Fruit fly (Drosophila melanogaster) whole organism, embryonic: ENCODE measurements around the gene Mco1.
A peak's percentile ranks its signal among the peaks of the same experiment; 100 is the strongest.

Source experiments
- Asciz ChIP-seq: fragments of 200-800 bp; sonication (Bioruptor generic); optimal IDR thresholded peaks from 2 replicates; lab custom pipeline; 2017; ENCODE audit warnings: missing biosample characterization, mild to moderate bottlenecking, missing genetic modification characterization, missing genetic modification reagents
- BEAF-32 ChIP-seq: fragments of 200-800 bp; sonication (Bioruptor generic); optimal IDR thresholded peaks from 3 replicates; lab custom pipeline; 2017; ENCODE audit warnings: missing biosample characterization, missing genetic modification characterization, mild to moderate bottlenecking, moderate library complexity, missing genetic modification reagents
- CG10147 ChIP-seq: fragments of 200-800 bp; sonication (Bioruptor generic); optimal IDR thresholded peaks from 2 replicates; lab custom pipeline; 2019; ENCODE audit warnings: missing biosample characterization, mild to moderate bottlenecking, missing genetic modification characterization, moderate library complexity
- CG10321 ChIP-seq: fragments of 200-800 bp; sonication (Bioruptor generic); IDR thresholded peaks from 2 replicates; pipeline ENCODE4 v1.3.6; 2022; ENCODE audit warnings: missing biosample characterization, missing genetic modification characterization
- CG11695 ChIP-seq: fragments of 200-800 bp; sonication (Bioruptor generic); IDR thresholded peaks from 3 replicates; pipeline ENCODE4 v1.3.6; 2022; ENCODE audit warnings: missing biosample characterization, missing genetic modification characterization
- CG12071 ChIP-seq: fragments of 200-800 bp; sonication (Bioruptor generic); optimal IDR thresholded peaks from 3 replicates; lab custom pipeline; 2018; ENCODE audit warnings: missing biosample characterization, mild to moderate bottlenecking, missing genetic modification characterization
- CG12391 ChIP-seq: fragments of 200-800 bp; sonication (Bioruptor generic); optimal IDR thresholded peaks from 3 replicates; lab custom pipeline; 2018; ENCODE audit warnings: missing biosample characterization, mild to moderate bottlenecking, missing genetic modification characterization, moderate library complexity
- CG14441 ChIP-seq: fragments of 200-800 bp; sonication (Bioruptor generic); IDR thresholded peaks from 2 replicates; pipeline ENCODE4 v1.3.6; 2022; ENCODE audit warnings: missing biosample characterization, missing genetic modification characterization
- CG15011 ChIP-seq: fragments of 200-800 bp; sonication (Bioruptor generic); optimal IDR thresholded peaks from 3 replicates; lab custom pipeline; 2018; ENCODE audit warnings: missing biosample characterization, mild to moderate bottlenecking, missing genetic modification characterization
- CG15514 ChIP-seq: fragments of 200-800 bp; sonication (Bioruptor generic); optimal IDR thresholded peaks from 3 replicates; lab custom pipeline; 2017; ENCODE audit warnings: missing biosample characterization, missing genetic modification characterization, mild to moderate bottlenecking, moderate library complexity, missing genetic modification reagents
- CG1602 ChIP-seq: fragments of 200-800 bp; sonication (Bioruptor generic); optimal IDR thresholded peaks from 3 replicates; lab custom pipeline; 2016; ENCODE audit warnings: missing biosample characterization, missing genetic modification characterization
- CG16813 ChIP-seq: fragments of 200-800 bp; sonication (Bioruptor generic); IDR thresholded peaks from 3 replicates; pipeline ENCODE4 v1.3.6; 2022; ENCODE audit warnings: missing biosample characterization, missing genetic modification characterization; ENCODE audit not compliant: partially characterized antibody
- CG18011 ChIP-seq: fragments of 200-800 bp; sonication (Bioruptor generic); optimal IDR thresholded peaks from 2 replicates; lab custom pipeline; 2017; ENCODE audit warnings: missing biosample characterization, missing genetic modification characterization, mild to moderate bottlenecking, moderate library complexity, missing genotype
- CG7745 ChIP-seq: fragments of 200-800 bp; sonication (Bioruptor generic); optimal IDR thresholded peaks from 2 replicates; lab custom pipeline; 2018; ENCODE audit warnings: missing biosample characterization, mild to moderate bottlenecking, missing genetic modification characterization, moderate library complexity
- CG9727 ChIP-seq: fragments of 200-800 bp; sonication (Bioruptor generic); optimal IDR thresholded peaks from 3 replicates; lab custom pipeline; 2017; ENCODE audit warnings: missing biosample characterization, mild to moderate bottlenecking, missing genetic modification characterization
- CG9876 ChIP-seq: fragments of 200-800 bp; sonication (Bioruptor generic); optimal IDR thresholded peaks from 2 replicates; lab custom pipeline; 2016; ENCODE audit warnings: missing biosample characterization, missing genetic modification characterization
- Dip3 ChIP-seq: fragments of 200-800 bp; sonication (Bioruptor generic); optimal IDR thresholded peaks from 3 replicates; lab custom pipeline; 2016; ENCODE audit warnings: missing biosample characterization, missing genetic modification characterization
- Dp ChIP-seq: fragments of 200-800 bp; sonication (Bioruptor generic); optimal IDR thresholded peaks from 2 replicates; lab custom pipeline; 2018; ENCODE audit warnings: missing biosample characterization, mild to moderate bottlenecking, missing genetic modification characterization, moderate library complexity
- H2.0 ChIP-seq: fragments of 200-800 bp; sonication (Bioruptor generic); IDR thresholded peaks from 2 replicates; pipeline ENCODE4 v1.3.6; 2022; ENCODE audit warnings: missing biosample characterization, missing genetic modification characterization
- Hr78 ChIP-seq, 2 experiments: fragments of 200-800 bp in 1 of 2; fragments of >200 bp in 1 of 2; sonication (Bioruptor generic) in 1 of 2; optimal IDR thresholded peaks; 2 replicates each; lab custom pipeline; 2017 to 2019; ENCODE audit warnings: missing biosample characterization in 2 of 2, missing genetic modification characterization in 2 of 2, mild to moderate bottlenecking in 1 of 2, moderate library complexity in 1 of 2
- Lim3 ChIP-seq: fragments of 200-800 bp; sonication (Bioruptor generic); IDR thresholded peaks from 2 replicates; pipeline ENCODE4 v1.3.6; 2022; ENCODE audit warnings: missing biosample characterization, missing genetic modification characterization
- NC2α ChIP-seq: fragments of 200-800 bp; sonication (Bioruptor generic); optimal IDR thresholded peaks from 2 replicates; lab custom pipeline; 2016; ENCODE audit warnings: missing biosample characterization, missing genetic modification characterization
- Ptx1 ChIP-seq: fragments of 200-800 bp; sonication (Bioruptor generic); IDR thresholded peaks from 2 replicates; pipeline ENCODE4 v1.3.6; 2022; ENCODE audit warnings: missing biosample characterization, missing genetic modification characterization
- Scr ChIP-seq: fragments of 200-800 bp; sonication (Bioruptor generic); IDR thresholded peaks from 2 replicates; pipeline ENCODE4 v1.3.6; 2022; ENCODE audit warnings: missing biosample characterization, missing genetic modification characterization; ENCODE audit not compliant: partially characterized antibody
- Sox102F ChIP-seq: fragments of 200-800 bp; sonication (Bioruptor generic); optimal IDR thresholded peaks from 2 replicates; lab custom pipeline; 2018; ENCODE audit warnings: missing biosample characterization, mild to moderate bottlenecking, missing genetic modification characterization, moderate library complexity
- Ssrp ChIP-seq: fragments of 200-800 bp; sonication (Bioruptor generic); optimal IDR thresholded peaks from 2 replicates; lab custom pipeline; 2018; ENCODE audit warnings: missing biosample characterization, mild to moderate bottlenecking, missing genetic modification characterization, moderate library complexity
- Taf1 ChIP-seq: fragments of 200-800 bp; sonication (Bioruptor generic); IDR thresholded peaks from 2 replicates; pipeline ENCODE4 v1.3.6; 2022; ENCODE audit warnings: missing biosample characterization, missing genetic modification characterization
- amos ChIP-seq: fragments of 200-800 bp; sonication (Bioruptor generic); IDR thresholded peaks from 2 replicates; pipeline ENCODE4 v1.3.6; 2022; ENCODE audit warnings: missing biosample characterization, missing genetic modification characterization; ENCODE audit not compliant: partially characterized antibody
- aop ChIP-seq: fragments of 200-800 bp; sonication (Bioruptor generic); IDR thresholded peaks from 2 replicates; pipeline ENCODE4 v1.3.6; 2022; ENCODE audit warnings: missing biosample characterization, missing genetic modification characterization
- bcd ChIP-seq: fragments of 200-800 bp; sonication (Bioruptor generic); optimal IDR thresholded peaks from 2 replicates; lab custom pipeline; 2017; ENCODE audit warnings: missing biosample characterization, mild to moderate bottlenecking, missing genetic modification characterization
- bsh ChIP-seq, 2 experiments: fragments of 200-800 bp; sonication (Bioruptor generic); optimal IDR thresholded peaks; 2 replicates each; lab custom pipeline; 2017 to 2018; ENCODE audit warnings: mild to moderate bottlenecking in 2 of 2, missing biosample characterization in 2 of 2, missing genetic modification characterization in 2 of 2, moderate library complexity in 1 of 2
- btn ChIP-seq: fragments of 200-800 bp; sonication (Bioruptor generic); optimal IDR thresholded peaks from 2 replicates; lab custom pipeline; 2016; ENCODE audit warnings: missing biosample characterization, missing genetic modification characterization
- chm ChIP-seq: fragments of 200-800 bp; sonication (Bioruptor generic); IDR thresholded peaks from 2 replicates; pipeline ENCODE4 v1.3.6; 2022; ENCODE audit warnings: missing biosample characterization, missing genetic modification characterization
- en ChIP-seq: fragments of 200-800 bp; sonication (Bioruptor generic); optimal IDR thresholded peaks from 2 replicates; lab custom pipeline; 2016; ENCODE audit warnings: missing biosample characterization, missing genetic modification characterization
- fd96Cb ChIP-seq: fragments of 200-800 bp; sonication (Bioruptor generic); optimal IDR thresholded peaks from 2 replicates; lab custom pipeline; 2018; ENCODE audit warnings: missing biosample characterization, mild to moderate bottlenecking, missing genetic modification characterization, moderate library complexity
- gfzf ChIP-seq: fragments of 200-800 bp; sonication (Bioruptor generic); optimal IDR thresholded peaks from 2 replicates; lab custom pipeline; 2016; ENCODE audit warnings: missing biosample characterization, mild to moderate bottlenecking, missing genetic modification characterization, moderate library complexity
- ham ChIP-seq: fragments of 200-800 bp; sonication (Bioruptor generic); IDR thresholded peaks from 2 replicates; pipeline ENCODE4 v1.3.6; 2022; ENCODE audit warnings: missing biosample characterization, missing genetic modification characterization
- knrl ChIP-seq: fragments of 200-800 bp; sonication (Bioruptor generic); IDR thresholded peaks from 3 replicates; pipeline ENCODE4 v1.3.6; 2022; ENCODE audit warnings: missing biosample characterization, missing genetic modification characterization; ENCODE audit not compliant: partially characterized antibody
- lmd ChIP-seq: fragments of 200-800 bp; sonication (Bioruptor generic); IDR thresholded peaks from 2 replicates; pipeline ENCODE4 v1.3.6; 2022; ENCODE audit warnings: missing biosample characterization, missing genetic modification characterization
- lola ChIP-seq, 3 experiments: fragments of >200 bp in 2 of 3; fragments of 200-800 bp in 1 of 3; sonication (Bioruptor generic) in 1 of 3; optimal IDR thresholded peaks; 2 replicates each; lab custom pipeline; 2017 to 2019; ENCODE audit warnings: missing biosample characterization in 3 of 3, missing genetic modification characterization in 3 of 3, mild to moderate bottlenecking in 1 of 3, moderate library complexity in 1 of 3
- mam ChIP-seq: fragments of 200-800 bp; sonication (Bioruptor generic); optimal IDR thresholded peaks from 3 replicates; lab custom pipeline; 2016; ENCODE audit warnings: missing biosample characterization, missing genetic modification characterization
- pum ChIP-seq: fragments of 200-800 bp; sonication (Bioruptor generic); optimal IDR thresholded peaks from 2 replicates; lab custom pipeline; 2016; ENCODE audit warnings: missing biosample characterization, missing genetic modification characterization
- sc ChIP-seq, 3 experiments: fragments of >200 bp in 2 of 3; fragments of 200-800 bp in 1 of 3; sonication (Bioruptor generic) in 1 of 3; optimal IDR thresholded peaks; 2 replicates in 2 of 3; 3 replicates in 1 of 3; lab custom pipeline; 2017; ENCODE audit warnings: mild to moderate bottlenecking in 1 of 3, missing biosample characterization in 1 of 3, missing genetic modification characterization in 1 of 3, missing genetic modification reagents in 1 of 3
- slou ChIP-seq: fragments of 200-800 bp; sonication (Bioruptor generic); optimal IDR thresholded peaks from 3 replicates; lab custom pipeline; 2016; ENCODE audit warnings: missing biosample characterization, missing genetic modification characterization
- ssp ChIP-seq: fragments of 200-800 bp; sonication (Bioruptor generic); IDR thresholded peaks from 2 replicates; pipeline ENCODE4 v1.3.6; 2022; ENCODE audit warnings: missing biosample characterization, missing genetic modification characterization
- vfl ChIP-seq: fragments of 200-800 bp; sonication (Bioruptor generic); optimal IDR thresholded peaks from 2 replicates; lab custom pipeline; 2016; ENCODE audit warnings: missing biosample characterization, missing genetic modification characterization
- wek ChIP-seq: fragments of 200-800 bp; sonication (Bioruptor generic); optimal IDR thresholded peaks from 3 replicates; lab custom pipeline; 2018; ENCODE audit warnings: missing biosample characterization, mild to moderate bottlenecking, missing genetic modification characterization, moderate library complexity

Mco1 gene

DNA sequence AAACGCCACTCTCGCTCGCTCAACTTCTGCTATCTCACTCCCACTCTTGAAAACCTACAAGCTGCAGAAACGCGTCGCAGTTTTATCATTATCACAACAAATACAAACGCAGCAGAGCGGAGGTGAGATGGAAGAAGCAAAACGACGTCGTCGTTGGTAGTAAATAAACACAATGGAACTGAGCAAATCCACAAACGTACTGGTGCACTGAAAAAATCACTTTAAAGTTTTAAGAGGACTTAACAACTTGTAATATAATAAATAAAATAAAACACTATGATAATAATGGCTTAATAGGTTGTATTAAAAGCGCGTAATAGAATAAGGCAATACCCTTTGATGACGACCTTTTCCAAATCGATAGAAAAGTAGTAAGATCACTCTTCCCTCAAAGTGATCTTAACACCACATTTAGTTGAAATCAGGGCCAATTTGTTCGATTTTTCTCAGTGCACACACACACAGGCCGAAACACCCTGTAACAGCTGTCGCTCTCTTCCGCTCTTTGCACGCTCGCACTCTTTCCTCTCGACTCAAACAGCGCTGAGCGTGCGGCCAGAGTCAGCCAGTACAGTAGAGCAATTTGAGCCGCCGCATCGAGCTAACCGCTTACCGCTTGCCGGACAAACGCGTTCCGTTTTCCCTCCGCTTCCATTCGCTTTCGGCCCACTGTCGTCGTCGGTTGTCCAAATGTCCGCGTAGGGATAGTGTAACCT lies 33.0 kb downstream of the Mco1 start (continued):
- TF ChIP-seq Dip3 (GFP tag; lab: Kevin White, UChicago) = peak; percentile 87
- TF ChIP-seq CG15514 = peak; percentile 74
- TF ChIP-seq CG18011 (GFP tag; lab: Kevin White, UChicago) = peak; percentile 73
- TF ChIP-seq Dp (GFP tag; lab: Kevin White, UChicago) = peak; percentile 7
- peak; percentile 92 for TF ChIP-seq CG14441
- peak; percentile 98 for TF ChIP-seq CG9727 (GFP tag; lab: Kevin White, UChicago)
- TF ChIP-seq Asciz (GFP tag; lab: Kevin White, UChicago) = peak; percentile 92
- TF ChIP-seq CG1602 (GFP tag; lab: Kevin White, UChicago) = peak; percentile 95
- TF ChIP-seq amos (GFP tag; lab: Robert Waterston, UW) = peak; percentile 37
- TF ChIP-seq btn (GFP tag; lab: Kevin White, UChicago) = peak; percentile 26
- TF ChIP-seq CG7745 (tag; lab: Kevin White, UChicago) = peak; percentile 89
- TF ChIP-seq vfl (GFP tag; lab: Kevin White, UChicago) = peak; percentile 75
- peak; percentile 94 for TF ChIP-seq bcd
- peak; percentile 83 for TF ChIP-seq ham (GFP tag; lab: Robert Waterston, UW)
- peak; percentile 91 for TF ChIP-seq CG10147
- TF ChIP-seq lola (GFP tag; optimal IDR thresholded peaks at IDR 0.05; lab: Kevin White, UChicago) = peak in 1 of 3 experiments; percentile 100
- peak; percentile 89 for TF ChIP-seq pum (GFP tag; lab: Kevin White, UChicago)
- TF ChIP-seq ssp = peak; percentile 91
- peak; percentile 80 for TF ChIP-seq CG9876 (GFP tag; lab: Kevin White, UChicago)
- peak; percentile 97 for TF ChIP-seq CG12391 (tag; lab: Kevin White, UChicago)
- TF ChIP-seq Scr = peak; percentile 32; the same call in 1 of the 2 replicates
- peak; percentile 29 for TF ChIP-seq BEAF-32 (GFP tag; lab: Kevin White, UChicago)
- peak; percentile 67 for TF ChIP-seq aop (GFP tag; lab: Robert Waterston, UW)
- TF ChIP-seq en (GFP tag; lab: Kevin White, UChicago) = peak; percentile 50
- peak; percentile 97 for TF ChIP-seq fd96Cb (tag; lab: Kevin White, UChicago)
- no peak for TF ChIP-seq knrl (GFP tag; lab: Robert Waterston, UW)
- TF ChIP-seq CG12071 (GFP tag; lab: Kevin White, UChicago) = peak; percentile 77
- TF ChIP-seq wek (GFP tag; lab: Kevin White, UChicago) = peak; percentile 43
- TF ChIP-seq CG10321 (GFP tag; lab: Robert Waterston, UW) = peak; percentile 61; the same call in 1 of the 2 replicates
- peak; percentile 99 for TF ChIP-seq Ssrp
- peak; percentile 92 for TF ChIP-seq Taf1 (GFP tag; lab: Robert Waterston, UW)
- TF ChIP-seq CG15011 (GFP tag; lab: Kevin White, UChicago) = peak; percentile 89
- TF ChIP-seq H2.0 (GFP tag; lab: Robert Waterston, UW) = peak; percentile 91
- peak; percentile 88 for TF ChIP-seq Sox102F (GFP tag; lab: Kevin White, UChicago)
- TF ChIP-seq CG11695 (GFP tag; lab: Robert Waterston, UW) = peak; percentile 97
- TF ChIP-seq NC2α (GFP tag; lab: Kevin White, UChicago) = peak; percentile 59
- peak; percentile 93 for TF ChIP-seq Lim3 (GFP tag; lab: Robert Waterston, UW)
- TF ChIP-seq CG16813 = peak; percentile 37; the same call in 1 of the 3 replicates
- peak in 1 of 2 experiments; percentile 59 for TF ChIP-seq Hr78 (GFP tag; optimal IDR thresholded peaks at IDR 0.05; lab: Kevin White, UChicago)
- TF ChIP-seq chm (GFP tag; lab: Robert Waterston, UW) = peak; percentile 75
- peak; percentile 97 for TF ChIP-seq lmd (GFP tag; lab: Robert Waterston, UW)
- TF ChIP-seq Ptx1 (GFP tag; lab: Robert Waterston, UW) = peak; percentile 97
- TF ChIP-seq gfzf (GFP tag; lab: Kevin White, UChicago) = no peak
- TF ChIP-seq sc (optimal IDR thresholded peaks at IDR 0.05; lab: Kevin White, UChicago) = no peak
- peak; percentile 96 for TF ChIP-seq sc (GFP tag; optimal IDR thresholded peaks at IDR 0.05; lab: Kevin White, UChicago)
- TF ChIP-seq bsh (GFP tag; optimal IDR thresholded peaks at IDR 0.05; lab: Kevin White, UChicago) = peak; percentile 89 to 94
- TF ChIP-seq slou = peak; percentile 95
- TF ChIP-seq mam (GFP tag; lab: Kevin White, UChicago) = peak; percentile 88
